Worm (Caenorhabditis elegans): ENCODE results near the gene ugt-41.

DNA sequence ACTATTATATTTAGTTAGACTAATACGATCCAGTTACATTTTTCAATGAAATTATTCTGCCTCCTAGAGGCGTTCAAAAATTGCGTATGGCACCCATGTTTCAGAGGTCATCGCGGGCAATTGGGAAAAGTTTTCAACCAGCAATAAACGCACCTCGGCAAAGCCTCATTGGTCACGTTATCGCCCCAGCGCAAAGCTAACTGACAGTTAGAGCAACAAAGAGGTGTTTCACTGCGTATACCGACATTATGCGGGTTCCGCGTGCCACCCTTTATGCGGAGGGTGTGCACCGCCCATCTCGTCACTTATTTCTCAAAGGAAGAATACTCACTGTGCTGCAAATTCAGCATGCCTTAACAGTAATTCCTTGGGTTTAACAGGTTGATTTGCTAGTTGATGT lies 20.7 kb downstream of the ugt-41 start:
- TF ChIP-seq nhr-85 (tag) (no peak), pqm-1 (tag; optimal IDR thresholded peaks at IDR 0.05) (no peak), unc-130 (tag; optimal IDR thresholded peaks at IDR 0.05) (no peak)
